Worm (Caenorhabditis elegans) whole organism, L1 larva: ENCODE results near the gene T25F10.3.
A peak's percentile ranks its signal among the peaks of the same experiment; 100 is the strongest.

Source experiments
- C34B4.2 ChIP-seq: sonication (generic microtip); optimal IDR thresholded peaks from 2 replicates; lab custom pipeline; 2017; ENCODE audit warnings: mild to moderate bottlenecking, missing genetic modification characterization, missing compliant biosample characterization
- efl-3 ChIP-seq: fragments of 200-800 bp; sonication (Bioruptor generic); optimal IDR thresholded peaks from 2 replicates; lab custom pipeline; 2018; ENCODE audit warnings: mild to moderate bottlenecking, missing genetic modification characterization, missing compliant biosample characterization
- lin-13 ChIP-seq: fragments of 150-350 bp; optimal IDR thresholded peaks from 2 replicates; lab custom pipeline; 2014; ENCODE audit warnings: missing biosample characterization, missing genetic modification reagents, missing genetic modification characterization
- mep-1 ChIP-seq: fragments of 150-350 bp; optimal IDR thresholded peaks from 2 replicates; lab custom pipeline; 2014; ENCODE audit warnings: missing biosample characterization, missing genetic modification characterization
- nhr-85 ChIP-seq: sonication (generic microtip); peaks from one replicate; lab custom pipeline; 2016; ENCODE audit warnings: missing genetic modification characterization, inconsistent platforms, missing compliant biosample characterization
- snpc-4 ChIP-seq: fragments of 150-350 bp; optimal IDR thresholded peaks from 2 replicates; lab custom pipeline; 2014; ENCODE audit warnings: missing biosample characterization, missing genetic modification characterization

DNA sequence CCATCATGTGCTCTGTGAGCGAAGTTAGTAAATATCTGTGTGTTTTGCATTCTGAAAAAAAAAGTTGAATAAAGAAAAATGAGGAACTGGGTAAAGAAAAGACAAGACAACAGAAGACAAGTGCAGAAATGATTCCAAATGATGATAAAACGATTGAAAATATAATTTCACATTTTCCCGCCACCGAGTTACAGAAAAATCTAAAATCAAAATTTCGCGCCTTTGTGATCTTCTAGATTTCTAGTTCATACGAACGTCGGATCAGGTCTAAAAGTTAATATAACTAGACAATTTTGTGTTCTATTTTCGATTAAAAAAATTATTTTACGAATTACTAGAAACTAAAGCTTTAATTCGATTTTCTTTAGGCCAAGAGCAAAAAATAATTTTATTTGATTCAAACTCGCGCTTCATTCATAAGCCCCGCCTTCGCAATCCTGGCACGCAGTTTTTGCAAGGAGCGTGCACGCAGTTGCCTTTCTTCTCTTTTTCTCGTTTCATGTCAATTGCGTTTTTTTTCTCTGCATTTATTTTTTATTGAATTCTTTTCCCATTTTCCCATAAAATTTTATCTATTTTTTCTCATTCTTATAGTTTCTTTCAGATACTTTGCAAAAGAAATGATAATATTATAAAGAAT, 40.1 kb downstream of the T25F10.3 start, which contains the start of the genes spn-4 and spe-39:
- peak; percentile 88 for TF ChIP-seq snpc-4 (tag; lab: Kevin White, UChicago)
- TF ChIP-seq nhr-85 = peak; percentile 89
- TF ChIP-seq mep-1 = peak; percentile 81
- no peak for TF ChIP-seq C34B4.2 (tag; lab: Kevin White, UChicago)
- no peak for TF ChIP-seq efl-3 (GFP tag; lab: Kevin White, UChicago)
- TF ChIP-seq lin-13 = peak; percentile 80
